Worm (Caenorhabditis elegans) whole organism, midembryonic: Measurements from ENCODE around the gene W02H3.3.

Source experiments
- med-1 ChIP-seq: sonication (generic microtip); optimal IDR thresholded peaks from 2 replicates; lab custom pipeline; 2017; ENCODE audit warnings: missing genetic modification characterization, mild to moderate bottlenecking, missing compliant biosample characterization, antibody characterized with exemption, missing genetic modification reagents; ENCODE audit not compliant: insufficient read depth
- ref-1 ChIP-seq: fragments of 200-800 bp; sonication (Bioruptor generic); conservative IDR thresholded peaks from 2 replicates; pipeline ENCODE4 v1.3.6; 2022; ENCODE audit warnings: missing genetic modification reagents, missing genetic modification characterization, missing compliant biosample characterization
- ztf-23 ChIP-seq: fragments of 200-800 bp; sonication (Bioruptor generic); IDR thresholded peaks from 2 replicates; pipeline ENCODE4 v1.3.6; 2022; ENCODE audit warnings: missing genetic modification reagents, missing genetic modification characterization, missing compliant biosample characterization

- TF ChIP-seq med-1 (GFP tag; lab: Kevin White, UChicago) (no peak), ref-1 (GFP tag; lab: Robert Waterston, UW) (no peak), ztf-23 (GFP tag; lab: Robert Waterston, UW) (no peak)
These were observed 28.3 kb upstream of the W02H3.3 start for ce11 chrX:11126259-11126658.
